Worm (Caenorhabditis elegans) whole organism, L4 larva: ENCODE data around the gene C17F4.12.

Experiments used
- D1046.2 ChIP-seq: fragments of 200-800 bp; sonication (Bioruptor generic); IDR thresholded peaks from 2 replicates; pipeline ENCODE4 v1.3.6; 2022; ENCODE audit warnings: missing genetic modification characterization, missing compliant biosample characterization
- F26F4.8 ChIP-seq: fragments of 200-800 bp; sonication (Bioruptor generic); conservative IDR thresholded peaks from 2 replicates; pipeline ENCODE4 v1.3.6; 2022; ENCODE audit warnings: missing genetic modification characterization, missing compliant biosample characterization
- Y105C5A.15 ChIP-seq: fragments of 200-800 bp; sonication (Bioruptor generic); IDR thresholded peaks from 2 replicates; pipeline ENCODE4 v1.3.6; 2022; ENCODE audit warnings: missing genetic modification characterization, missing compliant biosample characterization
- attf-4 ChIP-seq: sonication (generic microtip); optimal IDR thresholded peaks from 3 replicates; lab custom pipeline; 2017; ENCODE audit warnings: missing biosample characterization, missing genetic modification characterization
- ceh-28 ChIP-seq: fragments of 150-350 bp; optimal IDR thresholded peaks from 2 replicates; lab custom pipeline; 2014; ENCODE audit warnings: missing biosample characterization, missing genetic modification reagents, missing genetic modification characterization
- ceh-32 ChIP-seq: sonication (generic microtip); optimal IDR thresholded peaks from 2 replicates; lab custom pipeline; 2016; ENCODE audit warnings: mild to moderate bottlenecking, missing genetic modification characterization, missing compliant biosample characterization; ENCODE audit not compliant: poor library complexity
- ceh-44 ChIP-seq: fragments of 200-800 bp; sonication (Bioruptor generic); IDR thresholded peaks from 2 replicates; pipeline ENCODE4 v1.3.6; 2022; ENCODE audit warnings: missing genetic modification reagents, missing genetic modification characterization, missing compliant biosample characterization
- ceh-62 ChIP-seq: sonication (generic microtip); optimal IDR thresholded peaks from 2 replicates; lab custom pipeline; 2017; ENCODE audit warnings: missing biosample characterization, missing genetic modification characterization
- daf-16 ChIP-seq, 3 experiments: sonication (generic microtip); optimal IDR thresholded peaks; 2 replicates each; lab custom pipeline; 2016 to 2017; ENCODE audit warnings: missing genetic modification characterization in 3 of 3, missing genetic modification reagents in 3 of 3, mild to moderate bottlenecking in 2 of 3, missing compliant biosample characterization in 2 of 3, missing biosample characterization in 1 of 3, moderate library complexity in 1 of 3
- daf-19 ChIP-seq: fragments of 200-800 bp; sonication (Bioruptor generic); conservative IDR thresholded peaks from 2 replicates; pipeline ENCODE4 v1.3.6; 2022; ENCODE audit warnings: missing genetic modification characterization, missing compliant biosample characterization
- daf-8 ChIP-seq: fragments of 200-800 bp; sonication (Bioruptor generic); IDR thresholded peaks from 2 replicates; pipeline ENCODE4 v1.3.6; 2022; ENCODE audit warnings: missing genetic modification characterization, missing compliant biosample characterization
- dmd-6 ChIP-seq: fragments of 200-800 bp; sonication (Bioruptor generic); IDR thresholded peaks from 2 replicates; pipeline ENCODE4 v1.3.6; 2022; ENCODE audit warnings: missing genetic modification reagents, missing genetic modification characterization, missing compliant biosample characterization
- dpl-1 ChIP-seq: fragments of 150-350 bp; optimal IDR thresholded peaks from 2 replicates; lab custom pipeline; 2014; ENCODE audit warnings: missing biosample characterization, missing genetic modification reagents, missing genetic modification characterization
- duxl-1 ChIP-seq: sonication (generic microtip); optimal IDR thresholded peaks from 2 replicates; lab custom pipeline; 2016; ENCODE audit warnings: mild to moderate bottlenecking, missing genetic modification characterization, moderate library complexity, missing compliant biosample characterization; ENCODE audit not compliant: poor library complexity
- dve-1 ChIP-seq: sonication (generic microtip); optimal IDR thresholded peaks from 2 replicates; lab custom pipeline; 2017; ENCODE audit warnings: antibody characterized with exemption, mild to moderate bottlenecking, missing genetic modification characterization, missing compliant biosample characterization; ENCODE audit not compliant: insufficient read depth
- egl-43 ChIP-seq: fragments of 200-800 bp; sonication (Bioruptor generic); IDR thresholded peaks from 2 replicates; pipeline ENCODE4 v1.3.6; 2022; ENCODE audit warnings: missing genetic modification reagents, missing genetic modification characterization, missing compliant biosample characterization
- gei-8 ChIP-seq: fragments of 200-800 bp; sonication (Bioruptor generic); optimal IDR thresholded peaks from 2 replicates; lab custom pipeline; 2018; ENCODE audit warnings: mild to moderate bottlenecking, missing genetic modification characterization, missing compliant biosample characterization
- jun-1 ChIP-seq: fragments of 150-350 bp; optimal IDR thresholded peaks from 2 replicates; lab custom pipeline; 2014; ENCODE audit warnings: missing biosample characterization, missing genetic modification reagents, missing genetic modification characterization
- lin-29 ChIP-seq: fragments of 200-800 bp; sonication (Bioruptor generic); IDR thresholded peaks from 2 replicates; pipeline ENCODE4 v1.3.6; 2022; ENCODE audit warnings: missing genetic modification reagents, missing genetic modification characterization, missing compliant biosample characterization
- madf-9 ChIP-seq: fragments of 200-800 bp; sonication (Bioruptor generic); conservative IDR thresholded peaks from 2 replicates; pipeline ENCODE4 v1.3.6; 2022; ENCODE audit warnings: missing genetic modification reagents, missing genetic modification characterization, missing compliant biosample characterization
- mep-1 ChIP-seq: fragments of 150-350 bp; sonication (generic microtip); optimal IDR thresholded peaks from 3 replicates; lab custom pipeline; 2014; ENCODE audit warnings: missing biosample characterization, missing genetic modification characterization
- mxl-2 ChIP-seq: fragments of 200-800 bp; sonication (Bioruptor generic); conservative IDR thresholded peaks from 2 replicates; pipeline ENCODE4 v1.3.6; 2022; ENCODE audit warnings: missing genetic modification reagents, missing genetic modification characterization, missing compliant biosample characterization
- mxl-3 ChIP-seq: fragments of 200-800 bp; sonication (Bioruptor generic); optimal IDR thresholded peaks from 2 replicates; lab custom pipeline; 2018; ENCODE audit warnings: mild to moderate bottlenecking, missing genetic modification characterization, missing compliant biosample characterization
- nhr-102 ChIP-seq: sonication (generic microtip); optimal IDR thresholded peaks from 2 replicates; lab custom pipeline; 2016; ENCODE audit warnings: mild to moderate bottlenecking, missing genetic modification characterization, moderate library complexity, missing compliant biosample characterization
- nhr-111 ChIP-seq: fragments of 200-800 bp; sonication (Bioruptor generic); optimal IDR thresholded peaks from 2 replicates; lab custom pipeline; 2018; ENCODE audit warnings: mild to moderate bottlenecking, missing genetic modification characterization, missing compliant biosample characterization
- nhr-237 ChIP-seq: sonication (generic microtip); optimal IDR thresholded peaks from 2 replicates; lab custom pipeline; 2017; ENCODE audit warnings: missing biosample characterization, missing genetic modification characterization
- nhr-25 ChIP-seq: sonication (generic microtip); optimal IDR thresholded peaks from 2 replicates; lab custom pipeline; 2017; ENCODE audit warnings: missing genetic modification characterization, mild to moderate bottlenecking, missing compliant biosample characterization, antibody characterized with exemption, moderate library complexity, borderline replicate concordance; ENCODE audit not compliant: insufficient read depth
- nhr-28 ChIP-seq: fragments of 150-350 bp; optimal IDR thresholded peaks from 2 replicates; lab custom pipeline; 2014; ENCODE audit warnings: missing biosample characterization, missing genetic modification characterization
- nhr-76 ChIP-seq: fragments of 150-350 bp; optimal IDR thresholded peaks from 2 replicates; lab custom pipeline; 2014; ENCODE audit warnings: missing biosample characterization, missing genetic modification characterization
- php-3 ChIP-seq: fragments of 200-800 bp; sonication (Bioruptor generic); IDR thresholded peaks from 2 replicates; pipeline ENCODE4 v1.3.6; 2022; ENCODE audit warnings: missing genetic modification reagents, missing genetic modification characterization, missing compliant biosample characterization
- pqm-1 ChIP-seq: sonication (generic microtip); optimal IDR thresholded peaks from 2 replicates; lab custom pipeline; 2017; ENCODE audit warnings: missing biosample characterization, missing genetic modification characterization
- set-16 ChIP-seq: fragments of 200-800 bp; sonication (Bioruptor generic); IDR thresholded peaks from 2 replicates; pipeline ENCODE4 v1.3.6; 2022; ENCODE audit warnings: missing genetic modification reagents, missing genetic modification characterization, missing compliant biosample characterization
- skn-1 ChIP-seq: fragments of 150-350 bp; optimal IDR thresholded peaks from 2 replicates; lab custom pipeline; 2014; ENCODE audit warnings: missing biosample characterization, missing genetic modification characterization
- snpc-4 ChIP-seq: fragments of 150-350 bp; optimal IDR thresholded peaks from 2 replicates; lab custom pipeline; 2014; ENCODE audit warnings: missing biosample characterization, missing genetic modification characterization
- tra-1 ChIP-seq: fragments of 200-800 bp; sonication (Bioruptor generic); IDR thresholded peaks from 2 replicates; pipeline ENCODE4 v1.3.6; 2022; ENCODE audit warnings: missing genetic modification reagents, missing genetic modification characterization, missing compliant biosample characterization
- unc-130 ChIP-seq: sonication (generic microtip); optimal IDR thresholded peaks from 2 replicates; lab custom pipeline; 2016; ENCODE audit warnings: missing genetic modification reagents, missing genetic modification characterization, missing compliant biosample characterization
- vab-7 ChIP-seq: fragments of 200-800 bp; sonication (Bioruptor generic); IDR thresholded peaks from 2 replicates; pipeline ENCODE4 v1.3.6; 2022; ENCODE audit warnings: missing genetic modification reagents, missing genetic modification characterization, missing compliant biosample characterization

Gene C17F4.12

ce11 chrII:3234725-3235124 is 9.2 kb downstream of the C17F4.12 start, which contains the start of gene C17F4.8:
TSS of gene C17F4.8 (minus strand) at chrII:3234825.
- TF ChIP-seq Y105C5A.15, result no peak
- TF ChIP-seq madf-9, result no peak
- TF ChIP-seq unc-130 (GFP tag; lab: Kevin White, UChicago), result no peak
- no peak for TF ChIP-seq tra-1 (GFP tag; lab: Robert Waterston, UW)
- no peak for TF ChIP-seq daf-8 (GFP tag; lab: Robert Waterston, UW)
- no peak for TF ChIP-seq nhr-25
- TF ChIP-seq gei-8 (GFP tag; lab: Kevin White, UChicago), result no peak
- TF ChIP-seq ceh-62 (tag; lab: Kevin White, UChicago), result no peak
- no peak for TF ChIP-seq set-16 (GFP tag; lab: Robert Waterston, UW)
- no peak for TF ChIP-seq dpl-1 (GFP tag; lab: Kevin White, UChicago)
- no peak for TF ChIP-seq nhr-102 (tag; lab: Kevin White, UChicago)
- TF ChIP-seq ceh-32 (tag; lab: Kevin White, UChicago), result no peak
- TF ChIP-seq D1046.2 (GFP tag; lab: Robert Waterston, UW), result no peak
- TF ChIP-seq mxl-3 (GFP tag; lab: Kevin White, UChicago), result no peak
- no peak for TF ChIP-seq nhr-111 (GFP tag; lab: Kevin White, UChicago)
- TF ChIP-seq egl-43 (GFP tag; lab: Robert Waterston, UW), result no peak
- TF ChIP-seq, all 104 proteins: peak for 0

- no peak for TF ChIP-seq attf-4
- no peak for TF ChIP-seq duxl-1 (tag; lab: Kevin White, UChicago)
- TF ChIP-seq daf-19 (GFP tag; lab: Robert Waterston, UW), result no peak
- TF ChIP-seq dpl-1 (GFP tag; lab: Kevin White, UChicago), result no peak
These were observed 13.5 kb downstream of the C17F4.12 start, which contains the start of gene srh-297 for ce11 chrII:3230422-3230821. TSS of gene srh-297 (minus strand) at chrII:3230522.

ce11 chrII:3225780-3226179 is 18.2 kb downstream of the C17F4.12 start, which contains the start of gene ZC239.17:
TSS of gene ZC239.17 (minus strand) at chrII:3225880.
- TF ChIP-seq vab-7 (GFP tag; lab: Robert Waterston, UW) (no peak), skn-1 (tag; lab: Kevin White, UChicago) (no peak), duxl-1 (tag; lab: Kevin White, UChicago) (no peak), dpl-1 (GFP tag; lab: Kevin White, UChicago) (no peak)

- no peak for TF ChIP-seq mep-1 (tag; lab: Kevin White, UChicago)
- TF ChIP-seq mxl-2 (GFP tag; lab: Robert Waterston, UW), result no peak
- TF ChIP-seq jun-1 (tag; lab: Kevin White, UChicago), result no peak
- TF ChIP-seq pqm-1 (tag; lab: Kevin White, UChicago), result peak; percentile 38
- TF ChIP-seq daf-16 (GFP tag; optimal IDR thresholded peaks at IDR 0.05; lab: Kevin White, UChicago), result no peak
- TF ChIP-seq daf-16 (tag; optimal IDR thresholded peaks at IDR 0.05; lab: Kevin White, UChicago), result peak; percentile 61
- no peak for TF ChIP-seq F26F4.8 (GFP tag; lab: Robert Waterston, UW)
- TF ChIP-seq snpc-4 (tag; lab: Kevin White, UChicago), result no peak
- TF ChIP-seq dmd-6, result 0 out of 2 replicates have a peak, but pooled peaks have one; percentile 8
- TF ChIP-seq nhr-25, result no peak
- no peak for TF ChIP-seq tra-1 (GFP tag; lab: Robert Waterston, UW)
- TF ChIP-seq lin-29 (GFP tag; lab: Robert Waterston, UW), result no peak
- TF ChIP-seq ceh-44 (GFP tag; lab: Robert Waterston, UW), result no peak
- TF ChIP-seq nhr-28, result peak; percentile 50
- no peak for TF ChIP-seq nhr-237
- no peak for TF ChIP-seq ceh-28 (tag; lab: Kevin White, UChicago)
- TF ChIP-seq php-3 (GFP tag; lab: Robert Waterston, UW), result peak; percentile 27; the same call in 1 of the 2 replicates
- no peak for TF ChIP-seq nhr-76 (tag; lab: Kevin White, UChicago)
- TF ChIP-seq dve-1 (tag; lab: Kevin White, UChicago), result peak; percentile 23
These were observed 18.8 kb downstream of the C17F4.12 start, which contains the start of gene ZC239.16 for ce11 chrII:3225200-3225599. TSS of gene ZC239.16 (minus strand) at chrII:3225319.
